Worm (Caenorhabditis elegans) whole organism, L4/young adult: ENCODE measurements around the gene rpb-12.

Source experiments
- W03F9.2 ChIP-seq: fragments of 150-350 bp; optimal IDR thresholded peaks from 2 replicates; lab custom pipeline; 2014; ENCODE audit warnings: missing biosample characterization, missing genetic modification characterization
- dao-5 ChIP-seq: sonication (generic microtip); optimal IDR thresholded peaks from 2 replicates; lab custom pipeline; 2016; ENCODE audit warnings: missing genotype, missing genetic modification characterization, moderate library complexity, missing compliant biosample characterization
- him-1 ChIP-seq: sonication (generic microtip); optimal IDR thresholded peaks from 2 replicates; lab custom pipeline; 2016; ENCODE audit warnings: missing genotype, missing genetic modification reagents, missing genetic modification characterization, missing compliant biosample characterization

The rpb-12 gene

ce11 chrIV:9140172-9140805 is 6.4 kb downstream of the rpb-12 start:
- no peak for TF ChIP-seq dao-5
- no peak for TF ChIP-seq W03F9.2
- no peak for TF ChIP-seq him-1 (tag; lab: Kevin White, UChicago)

ce11 chrIV:9135377-9135776 is 11.3 kb downstream of the rpb-12 start, which contains the start of gene delm-1:
TSS of gene delm-1 (minus strand) at chrIV:9135477.
- TF ChIP-seq dao-5 (no peak), W03F9.2 (no peak), him-1 (tag; lab: Kevin White, UChicago) (no peak)

- TF ChIP-seq him-1 (tag; lab: Kevin White, UChicago) (no peak), W03F9.2 (no peak), dao-5 (no peak)
Measured at ce11 chrIV:9130605-9131004, 16.1 kb downstream of the rpb-12 start.

DNA sequence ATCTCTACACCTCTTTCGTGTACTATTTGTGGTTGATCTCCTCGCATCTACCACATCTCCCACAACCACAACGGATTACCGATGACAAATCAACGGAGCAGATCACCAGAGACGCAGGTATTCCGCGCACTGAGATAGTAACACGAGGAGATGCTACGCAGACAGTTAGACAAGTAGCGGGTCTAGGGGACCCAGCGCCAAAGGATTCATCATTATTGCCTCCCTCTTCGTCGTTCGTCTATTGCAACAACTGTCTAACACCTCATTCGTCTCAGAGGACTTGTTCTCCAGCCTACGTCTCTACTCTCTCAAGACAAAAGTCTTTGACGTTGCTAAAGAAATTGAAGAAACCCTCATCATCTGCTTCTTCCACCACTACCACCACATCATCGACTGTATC is 25.1 kb downstream of the rpb-12 start:
- TF ChIP-seq him-1 (tag; lab: Kevin White, UChicago) (no peak), W03F9.2 (no peak), dao-5 (no peak)

DNA sequence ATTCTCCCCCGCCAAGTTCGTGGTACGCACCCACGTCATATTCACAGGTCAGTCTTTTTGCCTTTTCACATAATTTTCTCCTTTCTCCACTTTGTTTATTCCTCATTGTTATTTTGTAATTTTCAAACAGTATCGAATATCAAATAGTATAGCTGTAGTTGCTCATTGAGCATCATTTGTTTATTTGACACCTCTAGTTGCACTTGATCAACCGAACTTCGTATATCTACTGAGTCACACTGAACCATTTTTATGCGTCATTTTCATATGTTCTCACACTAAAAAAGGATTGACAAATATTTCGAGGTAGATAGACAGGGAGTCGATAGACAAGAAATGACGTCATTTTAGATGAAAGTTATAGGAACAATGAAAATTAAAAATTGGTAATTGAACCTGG is 26.4 kb downstream of the rpb-12 start:
- TF ChIP-seq W03F9.2 (no peak), dao-5 (no peak), him-1 (tag; lab: Kevin White, UChicago) (no peak)

DNA sequence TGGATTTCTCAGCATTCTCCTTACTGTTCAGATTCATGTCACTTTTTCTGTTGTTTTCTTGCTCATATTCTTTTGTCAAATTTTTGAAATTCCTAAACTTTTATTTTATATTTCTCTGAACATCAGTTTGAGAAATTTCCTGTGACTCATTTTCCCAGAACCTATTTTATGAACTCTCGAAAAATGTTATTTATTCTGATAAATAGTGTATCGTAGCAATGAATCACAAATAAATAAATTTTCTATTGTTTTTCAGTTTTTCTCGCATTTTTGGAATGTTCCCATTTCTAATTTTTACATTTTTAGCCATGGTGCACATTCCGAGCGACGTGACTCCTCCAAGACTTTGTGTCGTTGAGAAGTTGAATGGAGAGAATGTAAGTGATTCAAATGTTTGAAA is 27.9 kb downstream of the rpb-12 start, which contains the start of gene nrfl-1:
Gene nrfl-1 (plus strand): TSS at position 301 of the 400 bp plus-strand sequence.
- no peak for TF ChIP-seq W03F9.2
- TF ChIP-seq dao-5 = no peak
- TF ChIP-seq him-1 (tag; lab: Kevin White, UChicago) = no peak

DNA sequence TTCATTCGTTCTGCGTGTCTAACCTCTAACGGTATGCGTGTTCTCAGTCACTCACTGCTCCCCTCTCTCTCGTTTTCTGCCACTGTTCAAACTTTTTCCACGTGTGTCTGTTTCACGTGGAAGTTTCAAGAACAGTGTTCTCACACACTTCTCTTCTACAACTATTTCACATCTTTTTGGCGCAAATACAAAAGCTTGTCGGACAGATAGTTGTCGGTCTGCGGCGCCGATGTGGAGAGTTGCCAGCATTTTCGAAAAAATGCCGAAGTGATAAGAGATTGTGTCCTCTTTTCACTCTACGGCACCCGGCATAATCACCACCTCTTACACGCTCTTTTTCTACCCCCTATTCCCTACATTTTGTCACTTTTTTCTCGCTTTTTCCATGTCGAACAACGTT is 28.3 kb downstream of the rpb-12 start:
- TF ChIP-seq W03F9.2 (no peak), him-1 (tag; lab: Kevin White, UChicago) (no peak), dao-5 (no peak)

DNA sequence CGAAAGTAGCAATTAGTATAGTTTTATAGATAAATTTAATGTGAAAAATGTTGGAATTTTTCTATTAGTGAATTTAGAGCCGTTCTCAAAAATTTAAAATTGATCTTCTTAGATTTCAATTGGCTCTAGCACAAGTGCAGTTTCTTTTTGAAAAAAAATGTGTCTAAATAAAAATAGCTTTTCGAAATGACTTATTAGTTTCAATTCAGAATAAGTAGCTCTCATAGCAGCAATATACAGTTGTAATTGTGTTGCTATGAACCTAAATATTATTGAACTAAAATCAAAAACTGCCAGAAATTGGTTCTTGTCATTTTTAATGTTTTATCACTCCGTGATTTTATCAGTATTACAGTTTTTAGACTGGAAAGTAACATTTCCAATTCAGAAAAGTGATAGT is 29.0 kb downstream of the rpb-12 start:
- TF ChIP-seq dao-5 (no peak), him-1 (tag; lab: Kevin White, UChicago) (no peak), W03F9.2 (no peak)

DNA sequence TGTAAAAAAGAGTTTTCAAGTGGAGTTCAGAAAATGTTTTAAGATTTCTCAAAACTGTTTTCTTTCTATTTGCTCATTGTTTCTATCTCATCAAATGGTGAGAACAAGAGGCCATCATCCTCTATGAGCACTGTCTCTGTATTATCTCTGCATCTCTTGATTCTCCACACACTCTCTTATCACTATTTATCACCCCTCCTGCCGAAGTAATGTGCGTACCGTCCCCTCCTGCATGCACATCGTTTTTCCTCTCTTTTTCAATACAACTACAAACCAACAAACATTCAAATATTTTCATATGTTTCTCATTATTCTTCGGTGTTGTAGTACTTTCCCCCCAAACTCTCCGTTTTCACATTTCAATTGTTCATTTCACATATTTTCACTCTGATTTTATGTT is 30.2 kb downstream of the rpb-12 start:
- no peak for TF ChIP-seq him-1 (tag; lab: Kevin White, UChicago)
- TF ChIP-seq W03F9.2 = no peak
- TF ChIP-seq dao-5 = no peak

DNA sequence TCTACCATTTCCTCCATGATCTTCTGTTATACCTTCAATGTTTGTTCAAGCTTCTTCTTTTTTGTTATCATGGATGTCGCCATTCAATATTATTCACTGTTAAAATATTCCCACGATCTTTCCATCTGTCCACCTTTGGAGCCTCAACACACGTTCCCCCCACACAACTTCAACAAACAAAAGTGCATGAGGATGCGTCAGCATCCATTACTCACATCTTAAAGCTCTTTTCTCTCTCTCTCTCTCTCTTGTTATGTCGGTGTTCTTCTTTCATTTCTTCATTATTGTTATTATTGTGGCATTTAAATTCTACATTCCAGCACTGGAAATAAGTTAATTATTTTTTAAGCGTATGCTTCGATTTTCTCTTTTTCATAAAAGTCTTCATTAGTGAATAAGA is 32.6 kb downstream of the rpb-12 start:
- TF ChIP-seq dao-5 = no peak
- TF ChIP-seq W03F9.2 = no peak
- no peak for TF ChIP-seq him-1 (tag; lab: Kevin White, UChicago)

- TF ChIP-seq dao-5 (no peak), him-1 (tag; lab: Kevin White, UChicago) (no peak), W03F9.2 (no peak)
Measured at ce11 chrIV:9112019-9112418, 34.6 kb downstream of the rpb-12 start.

DNA sequence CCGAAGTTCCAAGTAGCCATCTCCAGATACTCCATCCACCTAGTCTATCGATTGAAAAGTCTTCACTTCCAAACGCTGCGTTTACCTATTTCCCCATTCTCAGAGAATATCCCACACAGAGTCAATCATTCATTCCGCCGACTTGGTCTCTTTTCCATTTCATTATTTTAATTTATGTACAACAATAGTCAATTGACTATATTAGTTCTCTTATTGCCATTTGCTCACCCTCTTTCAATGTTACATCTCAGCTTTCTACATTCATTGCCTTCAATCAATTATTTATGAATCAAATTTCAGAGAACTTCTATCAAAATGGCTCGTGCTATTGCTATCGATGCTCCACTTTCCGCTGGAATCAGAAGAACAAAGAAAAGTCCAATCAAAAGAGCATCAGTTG is 38.0 kb downstream of the rpb-12 start, which contains the start of gene aly-1:
Gene aly-1 (plus strand): TSS at position 301 of the 400 bp plus-strand sequence.
- TF ChIP-seq W03F9.2 = no peak
- no peak for TF ChIP-seq him-1 (tag; lab: Kevin White, UChicago)
- TF ChIP-seq dao-5 = no peak

ce11 chrIV:9107464-9107863 is 39.2 kb downstream of the rpb-12 start:
- TF ChIP-seq dao-5 = no peak
- no peak for TF ChIP-seq him-1 (tag; lab: Kevin White, UChicago)
- no peak for TF ChIP-seq W03F9.2

DNA sequence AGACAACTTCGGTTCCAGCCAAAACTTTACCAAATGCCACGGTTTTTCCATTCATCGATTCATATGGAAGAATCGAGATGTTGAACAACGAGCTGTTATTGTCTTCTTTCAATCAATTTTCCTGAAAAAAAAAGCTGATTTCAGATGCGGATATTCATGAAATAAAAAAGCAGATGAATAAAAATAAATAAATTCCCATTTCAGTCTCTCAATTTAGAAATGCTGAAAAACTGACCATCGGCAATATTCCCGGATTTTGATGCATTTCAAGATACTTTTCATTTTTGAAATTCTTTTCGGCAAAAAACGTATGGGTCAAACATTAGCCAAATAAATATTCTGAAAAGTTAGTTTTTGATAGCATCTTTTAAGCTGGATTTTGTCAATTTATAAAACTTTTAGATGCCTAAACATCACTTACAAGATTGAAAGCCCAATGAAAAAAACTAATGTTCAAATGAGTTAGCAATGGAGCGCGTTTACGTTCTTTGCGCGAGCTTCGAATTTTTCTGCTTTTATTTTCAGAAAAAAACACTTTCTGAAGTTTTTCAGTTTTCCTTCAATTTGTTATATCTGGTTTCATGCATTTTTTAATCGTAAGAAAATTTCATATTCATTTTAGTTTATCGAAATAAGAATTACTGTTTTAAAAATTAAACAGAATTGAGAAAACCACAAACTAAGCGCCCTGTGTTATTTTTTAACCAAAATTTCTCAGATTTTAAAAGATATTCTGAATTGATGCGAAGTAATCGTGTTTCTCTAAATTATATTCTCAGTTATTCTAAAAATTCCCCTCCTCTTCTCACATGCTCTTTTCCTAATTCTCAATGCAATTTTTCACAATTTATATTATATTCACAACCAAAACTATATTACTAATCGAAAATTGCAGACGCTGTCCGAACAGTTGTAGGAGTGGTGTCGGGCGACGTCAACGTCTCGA is 42.3 kb downstream of the rpb-12 start, which contains the start of the genes C01F6.14 and fem-3:
Gene C01F6.14 (minus strand): TSS at position 51 of the 946 bp plus-strand sequence.
Gene fem-3 (plus strand): TSS at position 896 of the 946 bp plus-strand sequence.
- TF ChIP-seq him-1 (tag; lab: Kevin White, UChicago) = no peak
- no peak for TF ChIP-seq W03F9.2
- TF ChIP-seq dao-5 = no peak

ce11 chrIV:9100835-9101234 is 45.8 kb downstream of the rpb-12 start:
- TF ChIP-seq W03F9.2 (no peak), him-1 (tag; lab: Kevin White, UChicago) (no peak), dao-5 (no peak)
